Worm (Caenorhabditis elegans): Measurements from ENCODE around the gene dnj-8.

The dnj-8 gene

DNA sequence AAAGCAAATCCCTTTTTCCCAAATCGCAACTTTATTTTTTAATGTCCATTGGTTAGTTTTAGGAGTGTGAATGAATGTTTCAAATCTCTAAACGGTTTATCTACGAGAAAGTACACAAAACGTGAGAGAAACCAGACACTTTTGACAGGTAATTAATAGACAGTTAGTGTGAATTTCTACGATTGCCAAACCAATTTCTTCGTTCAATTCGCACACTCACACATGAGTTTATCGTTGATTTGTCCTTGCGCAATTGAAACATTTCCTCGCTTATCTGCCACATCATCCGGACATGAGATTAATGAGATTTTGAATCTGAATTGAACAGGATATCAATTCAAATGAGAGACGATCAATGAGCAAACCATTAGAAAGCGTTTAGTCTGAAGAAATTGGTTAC, 12.4 kb upstream of the dnj-8 start:
- TF ChIP-seq F26F4.8 (GFP tag; conservative IDR thresholded peaks at IDR 0.05): no peak
- TF ChIP-seq fkh-10 (GFP tag; optimal IDR thresholded peaks at IDR 0.05): no peak
- no peak for TF ChIP-seq F44E2.7 (GFP tag; IDR thresholded peaks at IDR 0.05)
- no peak for TF ChIP-seq Y48G9A.11 (GFP tag; IDR thresholded peaks at IDR 0.05)
- no peak for TF ChIP-seq attf-4 (tag; optimal IDR thresholded peaks at IDR 0.05)
- TF ChIP-seq ceh-44 (GFP tag; IDR thresholded peaks at IDR 0.05): no peak
- TF ChIP-seq zfp-3 (GFP tag; conservative IDR thresholded peaks at IDR 0.05): no peak
- no peak for TF ChIP-seq php-3 (GFP tag; IDR thresholded peaks at IDR 0.05)
- TF ChIP-seq nhr-6 (tag; optimal IDR thresholded peaks at IDR 0.05): no peak
- no peak for TF ChIP-seq D1046.2 (GFP tag; IDR thresholded peaks at IDR 0.05)
- TF ChIP-seq zip-11 (GFP tag; IDR thresholded peaks at IDR 0.05): no peak
- TF ChIP-seq daf-16 (GFP tag; optimal IDR thresholded peaks at IDR 0.05): no peak
- no peak for TF ChIP-seq daf-16 (tag; optimal IDR thresholded peaks at IDR 0.05)
- TF ChIP-seq ces-1 (GFP tag; optimal IDR thresholded peaks at IDR 0.05): no peak
- TF ChIP-seq rbr-2 (tag; optimal IDR thresholded peaks at IDR 0.05): no peak
- no peak for TF ChIP-seq saeg-2 (GFP tag; IDR thresholded peaks at IDR 0.05)
- TF ChIP-seq hif-1 (tag; optimal IDR thresholded peaks at IDR 0.05): no peak
- no peak for TF ChIP-seq egl-27 (tag; optimal IDR thresholded peaks at IDR 0.05)
- no peak for TF ChIP-seq pqm-1 (tag; optimal IDR thresholded peaks at IDR 0.05)

DNA sequence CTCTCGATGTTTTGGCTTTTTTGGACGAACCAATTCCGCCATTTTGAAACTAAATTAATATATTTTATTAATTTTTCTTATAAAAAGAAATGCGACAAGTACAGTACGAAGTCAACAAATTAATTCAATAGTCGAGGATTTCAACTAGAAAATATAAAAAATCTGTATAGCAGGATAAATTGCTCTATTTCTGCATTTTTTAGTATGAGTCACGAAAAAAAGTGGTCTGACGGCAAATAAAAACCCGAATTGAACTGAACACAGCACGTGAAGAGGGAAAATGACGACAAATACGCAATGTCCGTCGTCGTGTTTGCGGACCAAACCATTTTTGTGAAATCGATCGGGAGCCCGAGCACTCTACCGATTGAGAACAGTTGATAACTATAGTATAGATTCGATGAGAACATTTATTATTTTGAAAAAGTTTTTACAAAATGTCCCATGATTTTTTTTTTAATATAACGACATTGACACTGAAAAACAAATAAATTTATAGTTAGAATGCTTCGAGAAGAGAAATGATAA, 11.5 kb upstream of the dnj-8 start, which contains the start of gene epg-5:
TSS of gene epg-5 (minus strand) at position 51 of the 528 bp plus-strand sequence.
- TF ChIP-seq ceh-44 (GFP tag; IDR thresholded peaks at IDR 0.05): no peak
- TF ChIP-seq zag-1 (tag; optimal IDR thresholded peaks at IDR 0.05): no peak
- peak in 1 of 2 experiments; percentile 38 for TF ChIP-seq lsy-2 (tag; optimal IDR thresholded peaks at IDR 0.05)
- TF ChIP-seq daf-16 (GFP tag; optimal IDR thresholded peaks at IDR 0.05): no peak
- TF ChIP-seq daf-16 (tag; optimal IDR thresholded peaks at IDR 0.05): no peak
- TF ChIP-seq zfp-3 (GFP tag; conservative IDR thresholded peaks at IDR 0.05): no peak
- no peak for TF ChIP-seq unc-39 (tag; optimal IDR thresholded peaks at IDR 0.05)
- no peak for TF ChIP-seq nhr-102 (tag; optimal IDR thresholded peaks at IDR 0.05)
- no peak for TF ChIP-seq skn-1 (tag; optimal IDR thresholded peaks at IDR 0.05)
- peak in 1 of 2 experiments; percentile 4 for TF ChIP-seq hif-1 (tag; optimal IDR thresholded peaks at IDR 0.05)
- TF ChIP-seq mes-2 (tag; optimal IDR thresholded peaks at IDR 0.05; ENCODE audit: poor library complexity, severe bottlenecking): peak; percentile 46
- no peak for TF ChIP-seq dmd-8 (GFP tag; IDR thresholded peaks at IDR 0.05)
- TF ChIP-seq hlh-11 (tag; optimal IDR thresholded peaks at IDR 0.05): peak; percentile 43
- TF ChIP-seq attf-4 (tag; optimal IDR thresholded peaks at IDR 0.05): no peak
- peak; percentile 6 for TF ChIP-seq dpl-1 (GFP tag; optimal IDR thresholded peaks at IDR 0.05)
- no peak for TF ChIP-seq Y5F2A.4 (GFP tag; optimal IDR thresholded peaks at IDR 0.05)
- TF ChIP-seq aha-1 (tag): peak; percentile 62
- no peak for TF ChIP-seq jun-1 (tag; optimal IDR thresholded peaks at IDR 0.05)
- peak; percentile 15 for TF ChIP-seq dve-1 (tag; optimal IDR thresholded peaks at IDR 0.05; ENCODE audit: insufficient read depth)
- peak; percentile 55 for TF ChIP-seq mep-1 (tag; optimal IDR thresholded peaks at IDR 0.05)
- TF ChIP-seq cey-2 (tag; optimal IDR thresholded peaks at IDR 0.05; ENCODE audit: borderline replicate concordance, insufficient read depth): no peak
- no peak for TF ChIP-seq lir-3 (tag; optimal IDR thresholded peaks at IDR 0.05)
- TF ChIP-seq F37D6.2 (tag; optimal IDR thresholded peaks at IDR 0.05): no peak
- TF ChIP-seq mxl-3 (GFP tag; optimal IDR thresholded peaks at IDR 0.05): peak; percentile 36
- TF ChIP-seq nhr-28 (tag; optimal IDR thresholded peaks at IDR 0.05): peak; percentile 32
- 0 out of 2 replicates have a peak, but pooled peaks have one; percentile 27 for TF ChIP-seq hmg-1.1 (GFP tag; IDR thresholded peaks at IDR 0.05)
- no peak for TF ChIP-seq nhr-237 (tag; optimal IDR thresholded peaks at IDR 0.05)
- TF ChIP-seq ztf-11 (tag; optimal IDR thresholded peaks at IDR 0.05): no peak
- no peak for TF ChIP-seq Y48G9A.11 (GFP tag; IDR thresholded peaks at IDR 0.05)
- no peak for TF ChIP-seq egl-27 (tag; optimal IDR thresholded peaks at IDR 0.05)
- TF ChIP-seq hlh-30 (tag; optimal IDR thresholded peaks at IDR 0.05; ENCODE audit: insufficient read depth): peak; percentile 83
- TF ChIP-seq madf-9 (GFP tag; conservative IDR thresholded peaks at IDR 0.05): no peak
- no peak for TF ChIP-seq tra-1 (GFP tag; IDR thresholded peaks at IDR 0.05)
- no peak for TF ChIP-seq Y105C5A.15 (GFP tag; IDR thresholded peaks at IDR 0.05)
- TF ChIP-seq zip-2 (tag; optimal IDR thresholded peaks at IDR 0.05): no peak
- no peak for TF ChIP-seq lin-39 (tag; optimal IDR thresholded peaks at IDR 0.05)
- no peak for TF ChIP-seq nhr-42 (GFP tag; IDR thresholded peaks at IDR 0.05)
- no peak for TF ChIP-seq lin-29 (GFP tag; IDR thresholded peaks at IDR 0.05)
- no peak for TF ChIP-seq nhr-48 (tag; optimal IDR thresholded peaks at IDR 0.05)
